Fruit fly (Drosophila melanogaster): ENCODE results near the gene CG15531.

The CG15531 gene

dm6 chr3R:30205946-30206345, 9.9 kb upstream of the CG15531 start:
- no peak for TF ChIP-seq CTCF (optimal IDR thresholded peaks at IDR 0.05)
- no peak for TF ChIP-seq CG8478 (optimal IDR thresholded peaks at IDR 0.05)

- TF ChIP-seq CG8478 (optimal IDR thresholded peaks at IDR 0.05) (no peak), CTCF (optimal IDR thresholded peaks at IDR 0.05) (no peak)
Measured at dm6 chr3R:30204004-30204603, 8.1 kb upstream of the CG15531 start.

dm6 chr3R:30203104-30203986, 7.3 kb upstream of the CG15531 start:
- TF ChIP-seq CG8478 (optimal IDR thresholded peaks at IDR 0.05), result no peak
- TF ChIP-seq CTCF (optimal IDR thresholded peaks at IDR 0.05), result no peak

- no peak for TF ChIP-seq CG8478 (optimal IDR thresholded peaks at IDR 0.05)
- no peak for TF ChIP-seq CTCF (optimal IDR thresholded peaks at IDR 0.05)
Measured at dm6 chr3R:30202898-30203103, 6.8 kb upstream of the CG15531 start, which contains the start of gene CG9743. TSS of gene CG9743 (minus strand) at chr3R:30202998.

- no peak for TF ChIP-seq CTCF (optimal IDR thresholded peaks at IDR 0.05)
Measured at dm6 chr3R:30201064-30201463, 5.0 kb upstream of the CG15531 start.

- no peak for TF ChIP-seq CG8478 (optimal IDR thresholded peaks at IDR 0.05)
- no peak for TF ChIP-seq CTCF (optimal IDR thresholded peaks at IDR 0.05)
Measured at dm6 chr3R:30200091-30200698, 4.2 kb upstream of the CG15531 start.

- no peak for TF ChIP-seq CG8478 (optimal IDR thresholded peaks at IDR 0.05)
- TF ChIP-seq CTCF (optimal IDR thresholded peaks at IDR 0.05), result no peak
Measured at dm6 chr3R:30198793-30199192, 2.8 kb upstream of the CG15531 start.

- TF ChIP-seq CG8478 (optimal IDR thresholded peaks at IDR 0.05) (no peak), CTCF (optimal IDR thresholded peaks at IDR 0.05) (no peak)
Measured at dm6 chr3R:30197796-30198195, 1.8 kb upstream of the CG15531 start.

dm6 chr3R:30195606-30196049, 400 bp downstream of the CG15531 start:
- TF ChIP-seq CG8478 (optimal IDR thresholded peaks at IDR 0.05) (no peak), CTCF (optimal IDR thresholded peaks at IDR 0.05) (peak; percentile 17 to 19)

dm6 chr3R:30193826-30194225, 2.2 kb downstream of the CG15531 start:
- no peak for TF ChIP-seq CG8478 (optimal IDR thresholded peaks at IDR 0.05)
- TF ChIP-seq CTCF (optimal IDR thresholded peaks at IDR 0.05), result no peak

- TF ChIP-seq CTCF (optimal IDR thresholded peaks at IDR 0.05) (no peak), CG8478 (optimal IDR thresholded peaks at IDR 0.05) (no peak)
Measured at dm6 chr3R:30191462-30191874, 4.6 kb downstream of the CG15531 start.

- TF ChIP-seq CTCF (optimal IDR thresholded peaks at IDR 0.05) (no peak), CG8478 (optimal IDR thresholded peaks at IDR 0.05) (no peak)
Measured at dm6 chr3R:30191047-30191446, 5.0 kb downstream of the CG15531 start, which contains the start of gene CG9747. TSS of gene CG9747 (minus strand) at chr3R:30191252.

- no peak for TF ChIP-seq CTCF (optimal IDR thresholded peaks at IDR 0.05)
- TF ChIP-seq CG8478 (optimal IDR thresholded peaks at IDR 0.05), result no peak
Measured at dm6 chr3R:30189836-30190235, 6.2 kb downstream of the CG15531 start.

- TF ChIP-seq CG8478 (optimal IDR thresholded peaks at IDR 0.05), result no peak
- TF ChIP-seq CTCF (optimal IDR thresholded peaks at IDR 0.05), result no peak
Measured at dm6 chr3R:30189398-30189797, 6.6 kb downstream of the CG15531 start.

dm6 chr3R:30183872-30184271, 12.2 kb downstream of the CG15531 start:
- TF ChIP-seq CTCF (optimal IDR thresholded peaks at IDR 0.05) (no peak), CG8478 (optimal IDR thresholded peaks at IDR 0.05) (no peak)

dm6 chr3R:30179934-30180333, 16.1 kb downstream of the CG15531 start, which contains the start of gene Bet5:
TSS of gene Bet5 (plus strand) at chr3R:30180232.
- TF ChIP-seq CG8478 (optimal IDR thresholded peaks at IDR 0.05) (no peak), CTCF (optimal IDR thresholded peaks at IDR 0.05) (no peak)

Data from S2 (cell line).